Worm (Caenorhabditis elegans) whole organism, L1 larva: ENCODE data around the gene bbln-1.
A peak's percentile ranks its signal among the peaks of the same experiment; 100 is the strongest.

ENCODE experiments used
- C16A3.4 ChIP-seq: fragments of 150-350 bp; optimal IDR thresholded peaks from 2 replicates; lab custom pipeline; 2014; ENCODE audit warnings: missing biosample characterization, missing genetic modification characterization
- C34B4.2 ChIP-seq: sonication (generic microtip); optimal IDR thresholded peaks from 2 replicates; lab custom pipeline; 2017; ENCODE audit warnings: mild to moderate bottlenecking, missing genetic modification characterization, missing compliant biosample characterization
- F16B12.6 ChIP-seq: fragments of 150-350 bp; optimal IDR thresholded peaks from 2 replicates; lab custom pipeline; 2014; ENCODE audit warnings: missing biosample characterization, missing genetic modification characterization
- aha-1 ChIP-seq: fragments of 150-350 bp; optimal IDR thresholded peaks from 2 replicates; lab custom pipeline; 2014; ENCODE audit warnings: missing biosample characterization, missing genetic modification characterization
- aly-2 ChIP-seq: fragments of 150-350 bp; optimal IDR thresholded peaks from 2 replicates; lab custom pipeline; 2014; ENCODE audit warnings: missing biosample characterization, missing genetic modification characterization
- blmp-1 ChIP-seq: fragments of 150-350 bp; optimal IDR thresholded peaks from 2 replicates; lab custom pipeline; 2014; ENCODE audit warnings: missing biosample characterization, missing genetic modification characterization
- ceh-82 ChIP-seq, 3 experiments: fragments of 150-350 bp in 1 of 3; sonication (generic microtip) in 2 of 3; optimal IDR thresholded peaks; 2 replicates each; lab custom pipeline; 2014 to 2017; ENCODE audit warnings: missing biosample characterization in 3 of 3, missing genetic modification characterization in 3 of 3
- ces-1 ChIP-seq: fragments of 150-350 bp; optimal IDR thresholded peaks from 2 replicates; lab custom pipeline; 2014; ENCODE audit warnings: missing biosample characterization, missing genetic modification reagents, missing genetic modification characterization
- dpl-1 ChIP-seq, 3 experiments: fragments of 150-350 bp in 2 of 3; sonication (generic microtip) in 1 of 3; optimal IDR thresholded peaks; 2 replicates each; lab custom pipeline; 2014 to 2017; ENCODE audit warnings: missing biosample characterization in 3 of 3, missing genetic modification characterization in 3 of 3, missing genetic modification reagents in 3 of 3
- efl-1 ChIP-seq, 4 experiments: fragments of 150-350 bp; optimal IDR thresholded peaks in 3 of 4; peaks in 1 of 4; 1 replicate in 1 of 4; 2 replicates in 3 of 4; lab custom pipeline; 2014; ENCODE audit warnings: missing biosample characterization in 2 of 4, missing genetic modification characterization in 2 of 4, missing genetic modification reagents in 2 of 4
- egl-13 ChIP-seq: sonication (generic microtip); optimal IDR thresholded peaks from 2 replicates; lab custom pipeline; 2016; ENCODE audit warnings: missing genotype, missing genetic modification reagents, missing genetic modification characterization, missing compliant biosample characterization
- elt-3 ChIP-seq, 6 experiments: fragments of 150-350 bp in 1 of 6; sonication (generic microtip); optimal IDR thresholded peaks; 2 replicates each; lab custom pipeline; 2017 to 2018; ENCODE audit warnings: missing biosample characterization in 6 of 6, missing genetic modification characterization in 6 of 6, inconsistent platforms in 1 of 6
- fkh-4 ChIP-seq: sonication (generic microtip); optimal IDR thresholded peaks from 2 replicates; lab custom pipeline; 2016; ENCODE audit warnings: missing compliant biosample characterization, missing genetic modification characterization, borderline replicate concordance
- grh-1 ChIP-seq: fragments of 200-800 bp; sonication (Bioruptor generic); IDR thresholded peaks from 2 replicates; pipeline ENCODE4 v1.3.6; 2022; ENCODE audit warnings: missing genetic modification reagents, missing genetic modification characterization, missing compliant biosample characterization
- hlh-17 ChIP-seq: fragments of 200-800 bp; sonication (Bioruptor generic); optimal IDR thresholded peaks from 2 replicates; lab custom pipeline; 2018; ENCODE audit warnings: missing genetic modification characterization, mild to moderate bottlenecking, missing compliant biosample characterization, moderate library complexity, borderline replicate concordance
- irx-1 ChIP-seq: sonication (generic microtip); optimal IDR thresholded peaks from 2 replicates; lab custom pipeline; 2016; ENCODE audit warnings: missing genetic modification characterization, missing compliant biosample characterization
- jun-1 ChIP-seq: fragments of 150-350 bp; optimal IDR thresholded peaks from 2 replicates; lab custom pipeline; 2014; ENCODE audit warnings: missing biosample characterization, missing genetic modification reagents, missing genetic modification characterization
- lin-14 ChIP-seq: fragments of 200-800 bp; sonication (Bioruptor generic); optimal IDR thresholded peaks from 2 replicates; lab custom pipeline; 2018; ENCODE audit warnings: mild to moderate bottlenecking, missing genetic modification characterization, moderate library complexity, missing compliant biosample characterization
- lin-15B ChIP-seq: fragments of 150-350 bp; sonication (generic microtip); optimal IDR thresholded peaks from 3 replicates; lab custom pipeline; 2014; ENCODE audit warnings: missing biosample characterization, missing genetic modification characterization
- lin-39 ChIP-seq: fragments of 150-350 bp; optimal IDR thresholded peaks from 2 replicates; lab custom pipeline; 2014; ENCODE audit warnings: missing biosample characterization, missing genetic modification reagents, missing genetic modification characterization
- mab-9 ChIP-seq: fragments of 200-800 bp; sonication (Bioruptor generic); IDR thresholded peaks from 2 replicates; pipeline ENCODE4 v1.3.6; 2022; ENCODE audit warnings: missing genetic modification reagents, missing genetic modification characterization, missing compliant biosample characterization
- mef-2 ChIP-seq: fragments of 150-350 bp; optimal IDR thresholded peaks from 2 replicates; lab custom pipeline; 2014; ENCODE audit warnings: missing biosample characterization, missing genetic modification characterization
- mep-1 ChIP-seq: fragments of 150-350 bp; optimal IDR thresholded peaks from 2 replicates; lab custom pipeline; 2014; ENCODE audit warnings: missing biosample characterization, missing genetic modification characterization
- nhr-11 ChIP-seq: fragments of 150-350 bp; optimal IDR thresholded peaks from 2 replicates; lab custom pipeline; 2014; ENCODE audit warnings: missing biosample characterization, missing genetic modification characterization
- nhr-12 ChIP-seq: sonication (generic microtip); optimal IDR thresholded peaks from 2 replicates; lab custom pipeline; 2017; ENCODE audit warnings: missing biosample characterization, missing genetic modification characterization
- nhr-19 ChIP-seq: fragments of 200-800 bp; sonication (Bioruptor generic); conservative IDR thresholded peaks from 2 replicates; pipeline ENCODE4 v1.3.6; 2022; ENCODE audit warnings: missing genetic modification characterization, missing compliant biosample characterization
- nhr-20 ChIP-seq: sonication (generic microtip); optimal IDR thresholded peaks from 2 replicates; lab custom pipeline; 2016; ENCODE audit warnings: mild to moderate bottlenecking, missing genetic modification characterization, missing compliant biosample characterization
- nhr-28 ChIP-seq: fragments of 150-350 bp; optimal IDR thresholded peaks from 2 replicates; lab custom pipeline; 2014; ENCODE audit warnings: missing biosample characterization, missing genetic modification characterization
- nhr-47 ChIP-seq: sonication (generic microtip); optimal IDR thresholded peaks from 2 replicates; lab custom pipeline; 2016; ENCODE audit warnings: mild to moderate bottlenecking, missing genetic modification characterization, moderate library complexity, missing compliant biosample characterization
- nhr-71 ChIP-seq: sonication (generic microtip); optimal IDR thresholded peaks from 2 replicates; lab custom pipeline; 2016; ENCODE audit warnings: mild to moderate bottlenecking, missing genetic modification characterization, moderate library complexity, missing compliant biosample characterization
- nhr-77 ChIP-seq: fragments of 150-350 bp; optimal IDR thresholded peaks from 2 replicates; lab custom pipeline; 2014; ENCODE audit warnings: missing biosample characterization, missing genetic modification characterization
- nhr-85 ChIP-seq: sonication (generic microtip); peaks from one replicate; lab custom pipeline; 2016; ENCODE audit warnings: missing genetic modification characterization, inconsistent platforms, missing compliant biosample characterization
- nhr-90 ChIP-seq: sonication (generic microtip); optimal IDR thresholded peaks from 2 replicates; lab custom pipeline; 2016; ENCODE audit warnings: mild to moderate bottlenecking, missing genetic modification characterization, missing compliant biosample characterization; ENCODE audit not compliant: poor library complexity
- pqm-1 ChIP-seq: sonication (generic microtip); optimal IDR thresholded peaks from 3 replicates; lab custom pipeline; 2017; ENCODE audit warnings: missing biosample characterization, missing genetic modification characterization
- rnt-1 ChIP-seq: sonication (generic microtip); optimal IDR thresholded peaks from 2 replicates; lab custom pipeline; 2016; ENCODE audit warnings: mild to moderate bottlenecking, missing genetic modification characterization, moderate library complexity, missing compliant biosample characterization
- snu-23 ChIP-seq: sonication (generic microtip); optimal IDR thresholded peaks from 2 replicates; lab custom pipeline; 2016; ENCODE audit warnings: missing genetic modification characterization, missing compliant biosample characterization
- sox-4 ChIP-seq: sonication (generic microtip); optimal IDR thresholded peaks from 2 replicates; lab custom pipeline; 2016; ENCODE audit warnings: missing genetic modification characterization, missing compliant biosample characterization
- sup-37 ChIP-seq: fragments of 200-800 bp; sonication (Bioruptor generic); optimal IDR thresholded peaks from 2 replicates; lab custom pipeline; 2018; ENCODE audit warnings: mild to moderate bottlenecking, missing genetic modification characterization, missing compliant biosample characterization
- unc-130 ChIP-seq: fragments of 150-350 bp; optimal IDR thresholded peaks from 2 replicates; lab custom pipeline; 2017; ENCODE audit warnings: missing biosample characterization, missing genetic modification characterization, inconsistent platforms
- unc-86 ChIP-seq: sonication (generic microtip); optimal IDR thresholded peaks from 2 replicates; lab custom pipeline; 2016; ENCODE audit warnings: missing genetic modification characterization, missing compliant biosample characterization
- unc-98 ChIP-seq: fragments of 200-800 bp; sonication (Bioruptor generic); IDR thresholded peaks from 2 replicates; pipeline ENCODE4 v1.3.6; 2022; ENCODE audit warnings: missing genetic modification characterization, missing compliant biosample characterization
- vab-15 ChIP-seq: sonication (generic microtip); optimal IDR thresholded peaks from 2 replicates; lab custom pipeline; 2017; ENCODE audit warnings: missing genotype, mild to moderate bottlenecking, missing genetic modification characterization, missing compliant biosample characterization
- zag-1 ChIP-seq: fragments of 150-350 bp; optimal IDR thresholded peaks from 2 replicates; lab custom pipeline; 2014; ENCODE audit warnings: missing biosample characterization, missing genetic modification characterization
- ztf-11 ChIP-seq, 2 experiments: sonication (generic microtip); optimal IDR thresholded peaks; 2 replicates each; lab custom pipeline; 2016 to 2017; ENCODE audit warnings: missing genetic modification characterization in 2 of 2, missing biosample characterization in 1 of 2, missing compliant biosample characterization in 1 of 2
- ztf-4 ChIP-seq: fragments of 150-350 bp; optimal IDR thresholded peaks from 2 replicates; lab custom pipeline; 2014; ENCODE audit warnings: missing biosample characterization, missing genetic modification characterization

Gene bbln-1

ce11 chrX:3115134-3116032, 36.9 kb downstream of the bbln-1 start (continued):
- no peak for TF ChIP-seq nhr-11 (tag; lab: Kevin White, UChicago)
- no peak for TF ChIP-seq ztf-11 (tag; optimal IDR thresholded peaks at IDR 0.05; lab: Kevin White, UChicago)
- TF ChIP-seq irx-1 (tag; lab: Kevin White, UChicago) = no peak
- TF ChIP-seq dpl-1 (GFP tag; optimal IDR thresholded peaks at IDR 0.05; lab: Kevin White, UChicago) = no peak
- TF ChIP-seq nhr-19 (GFP tag; lab: Robert Waterston, UW) = peak; percentile 62
- no peak for TF ChIP-seq lin-39 (tag; lab: Kevin White, UChicago)
- peak; percentile 54 for TF ChIP-seq C16A3.4 (tag; lab: Kevin White, UChicago)
- no peak for TF ChIP-seq vab-15 (tag; lab: Kevin White, UChicago)
- no peak for TF ChIP-seq egl-13 (tag; lab: Kevin White, UChicago)

ce11 chrX:3114306-3115133, 37.7 kb downstream of the bbln-1 start, which contains the start of gene gpd-2:
Gene gpd-2 (minus strand): TSS chrX:3114689.
- TF ChIP-seq rnt-1 (tag; lab: Kevin White, UChicago) (no peak), irx-1 (tag; lab: Kevin White, UChicago) (no peak), egl-13 (tag; lab: Kevin White, UChicago) (no peak), lin-14 (GFP tag; lab: Kevin White, UChicago) (no peak), elt-3 (tag; optimal IDR thresholded peaks at IDR 0.05; lab: Kevin White, UChicago) (no peak), F16B12.6 (tag; lab: Kevin White, UChicago) (no peak), mep-1 (tag; lab: Kevin White, UChicago) (peak; percentile 44), aly-2 (tag; lab: Kevin White, UChicago) (no peak), grh-1 (GFP tag; lab: Robert Waterston, UW) (0 out of 2 replicates have a peak, but pooled peaks have one; percentile 10), nhr-77 (no peak), ces-1 (GFP tag; lab: Kevin White, UChicago) (no peak), fkh-4 (no peak), unc-98 (GFP tag; lab: Robert Waterston, UW) (no peak), snu-23 (no peak), nhr-20 (tag; lab: Kevin White, UChicago) (no peak), unc-86 (tag; lab: Kevin White, UChicago) (no peak), mab-9 (no peak), sox-4 (tag; lab: Kevin White, UChicago) (no peak), jun-1 (tag; lab: Kevin White, UChicago) (no peak), C34B4.2 (tag; lab: Kevin White, UChicago) (no peak), ztf-4 (peak; percentile 21), lin-39 (tag; lab: Kevin White, UChicago) (no peak), ztf-11 (tag; optimal IDR thresholded peaks at IDR 0.05; lab: Kevin White, UChicago) (no peak), mef-2 (tag; lab: Kevin White, UChicago) (no peak), ceh-82 (tag; optimal IDR thresholded peaks at IDR 0.05; lab: Kevin White, UChicago) (peak in 1 of 3 experiments; percentile 9), nhr-71 (no peak), pqm-1 (no peak), hlh-17 (GFP tag; lab: Kevin White, UChicago) (no peak), unc-130 (tag; lab: Kevin White, UChicago) (no peak), efl-1 (optimal IDR thresholded peaks at IDR 0.05; lab: Kevin White, UChicago) (no peak), efl-1 (GFP tag; optimal IDR thresholded peaks at IDR 0.05 in 1 of 2; lab: Kevin White, UChicago) (peak in 1 of 2 experiments; percentile 90), nhr-12 (no peak), nhr-28 (tag; lab: Kevin White, UChicago) (no peak), blmp-1 (peak; percentile 14), sup-37 (GFP tag; lab: Kevin White, UChicago) (no peak), lin-15B (tag; lab: Kevin White, UChicago) (no peak), zag-1 (no peak), nhr-90 (tag; lab: Kevin White, UChicago) (no peak), nhr-85 (peak; percentile 37), aha-1 (tag; lab: Kevin White, UChicago) (no peak), nhr-47 (tag; lab: Kevin White, UChicago) (no peak), dpl-1 (GFP tag; optimal IDR thresholded peaks at IDR 0.05; lab: Kevin White, UChicago) (no peak), nhr-19 (GFP tag; lab: Robert Waterston, UW) (no peak)
- TF ChIP-seq, all 84 proteins: peak for 7
